Fruit fly (Drosophila melanogaster) whole organism, adult: ENCODE results near the gene CG34447.

Experiments used
- CG12768 ChIP-seq: fragments of 200-800 bp; sonication (Bioruptor generic); optimal IDR thresholded peaks from 2 replicates; lab custom pipeline; 2017; ENCODE audit warnings: missing biosample characterization, missing genetic modification characterization, mild to moderate bottlenecking, moderate library complexity, missing genetic modification reagents
- CG14711 ChIP-seq: fragments of 200-800 bp; sonication (Bioruptor generic); optimal IDR thresholded peaks from 2 replicates; lab custom pipeline; 2018; ENCODE audit warnings: missing biosample characterization, mild to moderate bottlenecking, missing genetic modification characterization, moderate library complexity
- CG1620 ChIP-seq: fragments of 200-800 bp; sonication (Bioruptor generic); optimal IDR thresholded peaks from 2 replicates; lab custom pipeline; 2016; ENCODE audit warnings: missing biosample characterization, missing genetic modification characterization
- CG33017 ChIP-seq: fragments of 200-800 bp; sonication (Bioruptor generic); optimal IDR thresholded peaks from 2 replicates; lab custom pipeline; 2018; ENCODE audit warnings: missing biosample characterization, mild to moderate bottlenecking, missing genetic modification characterization, moderate library complexity
- CG5204 ChIP-seq: fragments of 200-800 bp; sonication (Bioruptor generic); optimal IDR thresholded peaks from 2 replicates; lab custom pipeline; 2016; ENCODE audit warnings: missing biosample characterization, missing genetic modification characterization
- CG7045 ChIP-seq: fragments of 200-800 bp; sonication (Bioruptor generic); optimal IDR thresholded peaks from 2 replicates; lab custom pipeline; 2017; ENCODE audit warnings: missing biosample characterization, mild to moderate bottlenecking, missing genetic modification characterization
- CG7101 ChIP-seq: fragments of 200-800 bp; sonication (Bioruptor generic); optimal IDR thresholded peaks from 2 replicates; lab custom pipeline; 2018; ENCODE audit warnings: missing biosample characterization, mild to moderate bottlenecking, missing genetic modification characterization, moderate library complexity
- Clk ChIP-seq: fragments of 200-800 bp; sonication (Bioruptor generic); optimal IDR thresholded peaks from 2 replicates; lab custom pipeline; 2017; ENCODE audit warnings: missing biosample characterization, missing genetic modification characterization
- Crg-1 ChIP-seq: fragments of 200-800 bp; sonication (Bioruptor generic); optimal IDR thresholded peaks from 2 replicates; lab custom pipeline; 2016; ENCODE audit warnings: missing biosample characterization, missing genetic modification characterization
- Hr96 ChIP-seq: fragments of 200-800 bp; sonication (Bioruptor generic); optimal IDR thresholded peaks from 2 replicates; lab custom pipeline; 2016; ENCODE audit warnings: missing biosample characterization, missing genetic modification characterization
- Mnt ChIP-seq: fragments of 200-800 bp; sonication (Bioruptor generic); optimal IDR thresholded peaks from 2 replicates; lab custom pipeline; 2016; ENCODE audit warnings: missing biosample characterization, mild to moderate bottlenecking, missing genetic modification characterization
- bab1 ChIP-seq: fragments of 200-800 bp; sonication (Bioruptor generic); optimal IDR thresholded peaks from 3 replicates; lab custom pipeline; 2019; ENCODE audit warnings: missing biosample characterization, mild to moderate bottlenecking, missing genetic modification characterization, moderate library complexity
- cic ChIP-seq: fragments of 200-800 bp; sonication (Bioruptor generic); optimal IDR thresholded peaks from 2 replicates; lab custom pipeline; 2017; ENCODE audit warnings: missing biosample characterization, mild to moderate bottlenecking, missing genetic modification characterization, moderate library complexity
- cnc ChIP-seq, 2 experiments: fragments of >200 bp; optimal IDR thresholded peaks; 2 replicates each; lab custom pipeline; 2017
- kay ChIP-seq: fragments of 200-800 bp; sonication (Bioruptor generic); peaks from one replicate; lab custom pipeline; 2016; ENCODE audit warnings: missing biosample characterization, missing genetic modification characterization, borderline replicate concordance
- ovo ChIP-seq: fragments of 200-800 bp; sonication (Bioruptor generic); optimal IDR thresholded peaks from 2 replicates; lab custom pipeline; 2016; ENCODE audit warnings: missing biosample characterization, missing genetic modification characterization
- pad ChIP-seq: fragments of 200-800 bp; sonication (Bioruptor generic); optimal IDR thresholded peaks from 3 replicates; lab custom pipeline; 2017; ENCODE audit warnings: missing biosample characterization, missing genetic modification characterization, mild to moderate bottlenecking, moderate library complexity, missing genetic modification reagents
- tj ChIP-seq: fragments of 200-800 bp; sonication (Bioruptor generic); optimal IDR thresholded peaks from 3 replicates; lab custom pipeline; 2017; ENCODE audit warnings: missing biosample characterization, mild to moderate bottlenecking, missing genetic modification characterization, moderate library complexity
- toe ChIP-seq: fragments of 200-800 bp; sonication (Bioruptor generic); optimal IDR thresholded peaks from 2 replicates; lab custom pipeline; 2016; ENCODE audit warnings: missing biosample characterization, missing genetic modification characterization

The CG34447 gene

dm6 chr2L:2415109-2415508 is 4.7 kb downstream of the CG34447 start, which contains the start of gene CG18641:
CG18641 (minus strand) TSS chr2L:2415322.
- no peak for TF ChIP-seq pad (GFP tag; lab: Kevin White, UChicago)

- TF ChIP-seq ovo (GFP tag; lab: Kevin White, UChicago) (no peak), CG12768 (GFP tag; lab: Kevin White, UChicago) (no peak), Clk (no peak), CG33017 (tag; lab: Kevin White, UChicago) (no peak), tj (GFP tag; lab: Kevin White, UChicago) (no peak), CG1620 (no peak), pad (GFP tag; lab: Kevin White, UChicago) (no peak), Hr96 (GFP tag; lab: Kevin White, UChicago) (no peak), cnc (optimal IDR thresholded peaks at IDR 0.05; lab: Kevin White, UChicago) (no peak), CG14711 (no peak)
These were observed 6.7 kb downstream of the CG34447 start for dm6 chr2L:2413093-2413492.

- TF ChIP-seq cnc (optimal IDR thresholded peaks at IDR 0.05; lab: Kevin White, UChicago): no peak
- TF ChIP-seq tj (GFP tag; lab: Kevin White, UChicago): no peak
- no peak for TF ChIP-seq CG1620
These were observed 15.2 kb downstream of the CG34447 start for dm6 chr2L:2404631-2405030.

DNA sequence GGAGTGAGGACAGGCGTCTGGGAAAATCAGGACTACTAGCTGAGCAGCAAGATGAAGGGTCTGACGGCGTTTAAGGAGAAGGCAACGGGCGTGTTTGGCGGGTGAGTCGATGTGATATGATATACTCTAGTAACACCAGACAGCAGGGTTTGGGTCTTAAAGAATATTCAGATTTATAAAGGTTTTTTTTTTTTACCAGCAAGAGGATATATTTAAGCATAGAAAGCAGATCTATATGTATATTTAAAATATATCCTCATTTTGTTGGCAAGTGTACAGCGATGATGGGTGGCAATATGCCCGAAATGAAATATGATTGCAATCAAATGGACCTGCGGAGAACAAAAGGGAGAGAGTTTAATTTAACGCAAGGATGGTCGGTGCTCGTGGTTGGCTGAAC is 17.6 kb downstream of the CG34447 start:
- TF ChIP-seq CG5204 (no peak), ovo (GFP tag; lab: Kevin White, UChicago) (no peak)

DNA sequence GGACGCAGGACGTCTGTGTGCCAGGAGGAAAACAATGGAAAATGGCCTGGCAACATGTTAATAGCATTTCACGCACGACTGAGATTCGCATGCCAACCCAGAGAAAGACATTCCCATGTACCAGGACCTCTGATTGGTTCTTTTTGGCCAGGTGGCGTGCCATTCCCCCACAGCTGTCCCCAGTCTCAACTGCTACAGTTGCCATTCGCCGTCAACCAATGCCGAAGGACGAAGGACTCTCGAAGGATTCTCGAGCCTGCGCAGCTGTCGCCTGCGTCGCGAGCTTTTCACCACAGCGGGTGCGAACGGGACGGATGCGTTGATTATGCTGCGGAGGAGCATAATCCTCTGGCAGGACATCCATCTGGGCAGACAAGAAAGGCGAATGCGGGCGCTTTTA is 19.9 kb downstream of the CG34447 start, which contains the start of gene VGlut:
VGlut (plus strand) TSS at position 399 of the 400 bp plus-strand sequence.
- TF ChIP-seq toe (GFP tag; lab: Kevin White, UChicago) (no peak), cic (GFP tag; lab: Kevin White, UChicago) (no peak), CG5204 (no peak), pad (GFP tag; lab: Kevin White, UChicago) (no peak), Crg-1 (no peak), CG1620 (no peak), CG33017 (tag; lab: Kevin White, UChicago) (no peak), tj (GFP tag; lab: Kevin White, UChicago) (no peak), Mnt (GFP tag; lab: Kevin White, UChicago) (no peak), Hr96 (GFP tag; lab: Kevin White, UChicago) (no peak), bab1 (GFP tag; lab: Kevin White, UChicago) (no peak), ovo (GFP tag; lab: Kevin White, UChicago) (no peak)

DNA sequence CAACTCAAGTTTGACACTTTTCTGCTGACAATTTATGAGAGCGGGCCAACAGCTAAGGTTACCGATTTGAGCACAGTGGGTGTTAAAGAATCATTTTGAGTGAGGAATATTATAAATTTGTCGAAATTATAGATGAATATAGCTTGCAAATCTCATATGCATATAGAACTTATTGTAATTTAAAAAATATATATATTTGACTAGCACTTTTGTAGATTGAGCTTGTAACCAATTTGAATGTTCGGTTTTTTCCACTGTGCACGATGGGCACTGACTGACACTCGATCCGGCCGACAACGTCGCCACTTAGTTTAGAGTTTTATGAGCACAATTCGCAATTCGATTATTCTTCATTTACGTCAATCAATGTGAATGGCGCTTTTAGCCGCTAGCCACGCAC is 21.4 kb downstream of the CG34447 start:
- TF ChIP-seq ovo (GFP tag; lab: Kevin White, UChicago) (no peak), CG1620 (no peak), kay (GFP tag; lab: Kevin White, UChicago) (no peak), CG5204 (no peak)

DNA sequence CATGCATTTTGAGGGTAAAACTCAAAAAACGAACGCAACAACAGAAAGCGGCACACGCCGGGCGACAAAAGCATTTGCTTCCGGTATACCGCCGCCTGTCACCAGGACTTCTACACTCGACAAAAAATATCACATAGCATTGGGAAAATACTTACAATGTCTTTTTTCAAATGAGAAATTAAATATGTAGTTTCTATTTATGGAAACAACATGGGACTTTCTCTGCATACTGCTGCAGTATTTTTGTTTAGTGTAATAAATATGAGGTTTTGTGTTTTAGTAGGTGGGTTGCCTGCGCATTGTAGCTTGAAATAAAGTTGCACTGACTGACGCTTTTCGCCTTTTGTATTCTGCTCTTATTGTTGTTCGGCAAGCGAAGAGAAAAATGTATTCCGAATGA is 22.7 kb downstream of the CG34447 start:
- no peak for TF ChIP-seq Crg-1
- no peak for TF ChIP-seq pad (GFP tag; lab: Kevin White, UChicago)
- no peak for TF ChIP-seq cnc (optimal IDR thresholded peaks at IDR 0.05; lab: Kevin White, UChicago)
- no peak for TF ChIP-seq CG33017 (tag; lab: Kevin White, UChicago)
- TF ChIP-seq toe (GFP tag; lab: Kevin White, UChicago): no peak
- TF ChIP-seq Clk: no peak
- TF ChIP-seq bab1 (GFP tag; lab: Kevin White, UChicago): no peak
- no peak for TF ChIP-seq Hr96 (GFP tag; lab: Kevin White, UChicago)
- TF ChIP-seq CG14711: no peak
- no peak for TF ChIP-seq CG7101
- TF ChIP-seq CG1620: no peak
- TF ChIP-seq CG5204: no peak

dm6 chr2L:2394872-2395271 is 24.9 kb downstream of the CG34447 start:
- TF ChIP-seq Hr96 (GFP tag; lab: Kevin White, UChicago) (no peak), pad (GFP tag; lab: Kevin White, UChicago) (no peak), Mnt (GFP tag; lab: Kevin White, UChicago) (no peak), CG5204 (no peak), CG7045 (no peak), CG12768 (GFP tag; lab: Kevin White, UChicago) (no peak), cic (GFP tag; lab: Kevin White, UChicago) (no peak), CG7101 (no peak), CG14711 (no peak), bab1 (GFP tag; lab: Kevin White, UChicago) (no peak), toe (GFP tag; lab: Kevin White, UChicago) (no peak), CG1620 (no peak), CG33017 (tag; lab: Kevin White, UChicago) (no peak), tj (GFP tag; lab: Kevin White, UChicago) (no peak), ovo (GFP tag; lab: Kevin White, UChicago) (no peak), Crg-1 (no peak), Clk (no peak)
